ENCODE assay signal across 1 fruit fly cellular context in genomic region chrX:769639-770124, dm6.
TF ChIP-seq lines count a peak whose summit lies in the region.

Gene fz3 (plus strand): TSS chrX:769945.

TF ChIP-seq in whole organism, embryonic, 481 proteins besides CTCF, POLR2A, EP300 and RAD21 (continued from another document):
- TF ChIP-seq prd (optimal IDR thresholded peaks at IDR 0.05; lab: Kevin White, UChicago) (no peak), prd (GFP tag; IDR thresholded peaks at IDR 0.05; lab: Robert Waterston, UW) (no peak), bsh (GFP tag; optimal IDR thresholded peaks at IDR 0.05; lab: Kevin White, UChicago) (peak in 1 of 2 experiments; percentile 53), CG6813 (GFP tag; optimal IDR thresholded peaks at IDR 0.05; lab: Kevin White, UChicago) (no peak), MTF-1 (GFP tag; optimal IDR thresholded peaks at IDR 0.05; lab: Kevin White, UChicago; ENCODE audit: borderline replicate concordance) (no peak), CG31388 (GFP tag; optimal IDR thresholded peaks at IDR 0.05; lab: Kevin White, UChicago) (no peak), sug (tag; optimal IDR thresholded peaks at IDR 0.05; lab: Kevin White, UChicago) (peak; percentile 46), CG7839 (tag; optimal IDR thresholded peaks at IDR 0.05; lab: Kevin White, UChicago) (peak; percentile 21), scrt (GFP tag; optimal IDR thresholded peaks at IDR 0.05; lab: Kevin White, UChicago) (no peak), Mes4 (GFP tag; optimal IDR thresholded peaks at IDR 0.05; lab: Kevin White, UChicago) (no peak), dimm (GFP tag; IDR thresholded peaks at IDR 0.05; lab: Robert Waterston, UW) (no peak), CG10321 (GFP tag; IDR thresholded peaks at IDR 0.05; lab: Robert Waterston, UW) (no peak), C15 (GFP tag; IDR thresholded peaks at IDR 0.05; lab: Robert Waterston, UW) (no peak)
